Worm (Caenorhabditis elegans): Measurements from ENCODE around the gene Y54G2A.49.

DNA sequence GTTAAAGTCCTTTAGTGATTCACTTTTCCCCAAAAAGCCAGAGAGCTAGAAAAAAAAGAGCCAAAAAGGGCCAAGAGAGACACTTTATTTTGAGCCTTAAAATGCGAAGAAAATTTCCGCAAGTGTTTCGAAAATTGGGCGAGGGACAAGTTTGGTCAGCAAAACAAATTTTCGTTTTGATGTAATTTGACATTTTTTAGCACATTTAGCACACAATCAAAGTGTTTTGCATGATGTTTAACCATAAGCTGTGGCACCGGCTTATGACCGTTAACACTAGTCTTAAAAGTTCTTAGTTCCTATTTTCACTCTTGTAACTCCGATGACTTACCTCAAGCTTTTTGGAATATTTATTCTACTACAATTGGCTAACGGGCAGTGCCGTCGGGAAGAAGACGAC is 32.7 kb downstream of the Y54G2A.49 start, which contains the start of gene Y54G2A.37:
- TF ChIP-seq lin-29 (GFP tag; IDR thresholded peaks at IDR 0.05) = no peak
- no peak for TF ChIP-seq dmd-6 (GFP tag; IDR thresholded peaks at IDR 0.05)
- TF ChIP-seq skn-1 (tag; optimal IDR thresholded peaks at IDR 0.05) = no peak
- TF ChIP-seq fkh-10 (GFP tag; optimal IDR thresholded peaks at IDR 0.05) = no peak
- no peak for TF ChIP-seq aly-2 (tag; optimal IDR thresholded peaks at IDR 0.05)
- TF ChIP-seq duxl-1 (tag; optimal IDR thresholded peaks at IDR 0.05; ENCODE audit: poor library complexity) = no peak
- no peak for TF ChIP-seq unc-130 (GFP tag; optimal IDR thresholded peaks at IDR 0.05)
- TF ChIP-seq ceh-82 (tag; optimal IDR thresholded peaks at IDR 0.05) = no peak
- TF ChIP-seq lin-13 (GFP tag; optimal IDR thresholded peaks at IDR 0.05) = no peak

Measured in whole organism, L4 larva.